Fruit fly (Drosophila melanogaster): ENCODE results near the gene heca.

heca gene

dm6 chr3R:30304884-30305529, 27.3 kb downstream of the heca start (continued):
- TF ChIP-seq H15 (GFP tag; IDR thresholded peaks at IDR 0.05), result no peak
- peak; percentile 39 for TF ChIP-seq gro (GFP tag; optimal IDR thresholded peaks at IDR 0.05)
- TF ChIP-seq Pdp1 (GFP tag; optimal IDR thresholded peaks at IDR 0.05), result peak; percentile 48 to 56
- TF ChIP-seq Med (GFP tag), result peak; percentile 83
- TF ChIP-seq CG5953 (GFP tag; IDR thresholded peaks at IDR 0.05), result no peak
- TF ChIP-seq Bteb2 (GFP tag; optimal IDR thresholded peaks at IDR 0.05), result peak; percentile 44
- TF ChIP-seq tup (GFP tag; optimal IDR thresholded peaks at IDR 0.05), result no peak
- peak; percentile 17 for TF ChIP-seq Usf (GFP tag; optimal IDR thresholded peaks at IDR 0.05)
- TF ChIP-seq pb (GFP tag; optimal IDR thresholded peaks at IDR 0.05), result peak; percentile 43
- TF ChIP-seq Elba2 (GFP tag; optimal IDR thresholded peaks at IDR 0.05), result no peak
- TF ChIP-seq CG10267 (tag; optimal IDR thresholded peaks at IDR 0.05), result no peak
- TF ChIP-seq gcm (GFP tag; optimal IDR thresholded peaks at IDR 0.05), result no peak
- TF ChIP-seq E2f1 (GFP tag; IDR thresholded peaks at IDR 0.05), result peak; percentile 34; the same call in 1 of the 2 replicates
- no peak for TF ChIP-seq CG7963 (GFP tag; IDR thresholded peaks at IDR 0.05; ENCODE audit: partially characterized antibody)
- no peak for TF ChIP-seq gt (GFP tag; IDR thresholded peaks at IDR 0.05)
- TF ChIP-seq Oaz (GFP tag; IDR thresholded peaks at IDR 0.05), result 0 out of 2 replicates have a peak, but pooled peaks have one; percentile 6
- peak; percentile 4 for TF ChIP-seq ewg (GFP tag; optimal IDR thresholded peaks at IDR 0.05)
- TF ChIP-seq D19A (tag; optimal IDR thresholded peaks at IDR 0.05), result peak; percentile 2
- TF ChIP-seq fu2 (GFP tag; optimal IDR thresholded peaks at IDR 0.05), result peak; percentile 3
- TF ChIP-seq Hmx (GFP tag; optimal IDR thresholded peaks at IDR 0.05), result no peak
- TF ChIP-seq CG7928 (GFP tag; optimal IDR thresholded peaks at IDR 0.05), result no peak
- no peak for TF ChIP-seq vfl (GFP tag; optimal IDR thresholded peaks at IDR 0.05)
- peak; percentile 38; the same call in 2 of the 3 replicates for TF ChIP-seq tgo (GFP tag; IDR thresholded peaks at IDR 0.05)
- no peak for TF ChIP-seq Dfd (GFP tag; optimal IDR thresholded peaks at IDR 0.05)
- TF ChIP-seq H2.0 (GFP tag; IDR thresholded peaks at IDR 0.05), result 0 out of 2 replicates have a peak, but pooled peaks have one; percentile 4
- TF ChIP-seq Antp (GFP tag; optimal IDR thresholded peaks at IDR 0.05), result peak; percentile 48
- TF ChIP-seq Scr (GFP tag; IDR thresholded peaks at IDR 0.05; ENCODE audit: partially characterized antibody), result no peak
- peak; percentile 9 for TF ChIP-seq maf-S (GFP tag; optimal IDR thresholded peaks at IDR 0.05)
- TF ChIP-seq pfk (GFP tag; optimal IDR thresholded peaks at IDR 0.05), result no peak
- peak; percentile 11 for TF ChIP-seq B-H2 (GFP tag; optimal IDR thresholded peaks at IDR 0.05)
- TF ChIP-seq br (optimal IDR thresholded peaks at IDR 0.05), result no peak
- TF ChIP-seq bbx (GFP tag; IDR thresholded peaks at IDR 0.05; ENCODE audit: partially characterized antibody), result no peak
- TF ChIP-seq Deaf1 (tag; optimal IDR thresholded peaks at IDR 0.05), result no peak
- TF ChIP-seq CG17829 (tag; optimal IDR thresholded peaks at IDR 0.05), result peak; percentile 5
- no peak for TF ChIP-seq CrebB (tag; optimal IDR thresholded peaks at IDR 0.05)
- peak; percentile 57 for TF ChIP-seq grau (tag; optimal IDR thresholded peaks at IDR 0.05)
- TF ChIP-seq lab (GFP tag; optimal IDR thresholded peaks at IDR 0.05), result peak; percentile 38
- TF ChIP-seq CG31388 (GFP tag; optimal IDR thresholded peaks at IDR 0.05), result no peak
- peak; percentile 58 for TF ChIP-seq CG15269 (tag; optimal IDR thresholded peaks at IDR 0.05)
- peak; percentile 25; the same call in 1 of the 2 replicates for TF ChIP-seq sisA (GFP tag; IDR thresholded peaks at IDR 0.05)
- TF ChIP-seq CG4707 (GFP tag; optimal IDR thresholded peaks at IDR 0.05), result no peak
- peak; percentile 80 for TF ChIP-seq CoRest (tag; optimal IDR thresholded peaks at IDR 0.05)
- TF ChIP-seq CG6854 (GFP tag; optimal IDR thresholded peaks at IDR 0.05), result no peak
- TF ChIP-seq run (tag; optimal IDR thresholded peaks at IDR 0.05), result peak; percentile 29
- TF ChIP-seq CG34422 (GFP tag; IDR thresholded peaks at IDR 0.05), result no peak
- peak; percentile 38 for TF ChIP-seq Hsf (GFP tag; optimal IDR thresholded peaks at IDR 0.05)
- TF ChIP-seq Nf-YB (GFP tag; optimal IDR thresholded peaks at IDR 0.05), result peak; percentile 1
- TF ChIP-seq CG2889 (GFP tag; IDR thresholded peaks at IDR 0.05), result no peak
- TF ChIP-seq CG2202 (tag; optimal IDR thresholded peaks at IDR 0.05), result no peak
- no peak for TF ChIP-seq Doc3 (GFP tag; IDR thresholded peaks at IDR 0.05; ENCODE audit: partially characterized antibody)
